Fruit fly (Drosophila melanogaster): Measurements from ENCODE around the gene ATP6AP2.

The ATP6AP2 gene

dm6 chr3R:9229075-9229835, 31.2 kb upstream of the ATP6AP2 start (continued):
- TF ChIP-seq CG6654 (GFP tag; optimal IDR thresholded peaks at IDR 0.05) (peak; percentile 48), Sry-β (GFP tag; optimal IDR thresholded peaks at IDR 0.05) (peak; percentile 29), unc-4 (GFP tag; IDR thresholded peaks at IDR 0.05; ENCODE audit: partially characterized antibody) (no peak), Camta (GFP tag; optimal IDR thresholded peaks at IDR 0.05) (peak; percentile 81), CG4424 (GFP tag; optimal IDR thresholded peaks at IDR 0.05) (peak; percentile 83), bowl (GFP tag; IDR thresholded peaks at IDR 0.05) (no peak), Kr (GFP tag; optimal IDR thresholded peaks at IDR 0.05) (peak; percentile 89), CG11696 (GFP tag; IDR thresholded peaks at IDR 0.05) (0 out of 2 replicates have a peak, but pooled peaks have one; percentile 19), CG2678 (tag; optimal IDR thresholded peaks at IDR 0.05) (peak; percentile 82), CG6175 (GFP tag; IDR thresholded peaks at IDR 0.05) (no peak), CG3281 (GFP tag; optimal IDR thresholded peaks at IDR 0.05) (peak; percentile 65), Opbp (GFP tag; IDR thresholded peaks at IDR 0.05; ENCODE audit: partially characterized antibody) (no peak), CG9876 (GFP tag; optimal IDR thresholded peaks at IDR 0.05) (peak; percentile 77), Myb (GFP tag; optimal IDR thresholded peaks at IDR 0.05) (peak; percentile 52), ken (GFP tag; IDR thresholded peaks at IDR 0.05) (peak; percentile 69; the same call in 2 of the 3 replicates), CG3847 (GFP tag; IDR thresholded peaks at IDR 0.05) (0 out of 2 replicates have a peak, but pooled peaks have one; percentile 33), HHEX (GFP tag; optimal IDR thresholded peaks at IDR 0.05) (peak; percentile 70), CG17912 (GFP tag; optimal IDR thresholded peaks at IDR 0.05) (no peak), ftz-f1 (GFP tag; optimal IDR thresholded peaks at IDR 0.05) (no peak), CG8359 (GFP tag; optimal IDR thresholded peaks at IDR 0.05; ENCODE audit: borderline replicate concordance) (peak; percentile 27), Gug (GFP tag; IDR thresholded peaks at IDR 0.05) (peak; percentile 43; the same call in 2 of the 4 replicates), B-H1 (GFP tag; IDR thresholded peaks at IDR 0.05) (peak; percentile 61), Stat92E (GFP tag; optimal IDR thresholded peaks at IDR 0.05) (peak in 1 of 3 experiments; percentile 25), CG34376 (GFP tag; optimal IDR thresholded peaks at IDR 0.05) (peak; percentile 8), Dp (GFP tag; optimal IDR thresholded peaks at IDR 0.05) (no peak), CG6765 (GFP tag; optimal IDR thresholded peaks at IDR 0.05) (no peak), HLH4C (GFP tag; IDR thresholded peaks at IDR 0.05; ENCODE audit: partially characterized antibody) (no peak), sr (GFP tag; IDR thresholded peaks at IDR 0.05) (no peak), vnd (GFP tag; IDR thresholded peaks at IDR 0.05; ENCODE audit: partially characterized antibody) (no peak), crol (GFP tag; IDR thresholded peaks at IDR 0.05) (peak; percentile 77), tgo (GFP tag; IDR thresholded peaks at IDR 0.05) (peak; percentile 59), gcm2 (GFP tag; optimal IDR thresholded peaks at IDR 0.05) (no peak), Xrp1 (GFP tag; IDR thresholded peaks at IDR 0.05) (peak; percentile 90), jumu (GFP tag; optimal IDR thresholded peaks at IDR 0.05) (peak; percentile 68), GATAe (GFP tag; conservative IDR thresholded peaks at IDR 0.05) (no peak), Xbp1 (GFP tag; optimal IDR thresholded peaks at IDR 0.05) (peak; percentile 81), ci (GFP tag; IDR thresholded peaks at IDR 0.05) (peak; percentile 77; the same call in 2 of the 3 replicates), zfh2 (GFP tag; optimal IDR thresholded peaks at IDR 0.05) (peak; percentile 43), sens-2 (GFP tag; IDR thresholded peaks at IDR 0.05) (peak; percentile 55), Optix (GFP tag; IDR thresholded peaks at IDR 0.05) (no peak; the same call in 2 of the 3 replicates), CG42726 (GFP tag; IDR thresholded peaks at IDR 0.05; ENCODE audit: partially characterized antibody) (no peak), NFAT (GFP tag; IDR thresholded peaks at IDR 0.05) (no peak), Eip74EF (GFP tag; optimal IDR thresholded peaks at IDR 0.05) (peak in 1 of 2 experiments; percentile 58), ssp (GFP tag; IDR thresholded peaks at IDR 0.05) (peak; percentile 42), CG11723 (GFP tag; optimal IDR thresholded peaks at IDR 0.05) (peak; percentile 55), fd96Cb (tag; optimal IDR thresholded peaks at IDR 0.05) (peak; percentile 81), HLH54F (GFP tag; optimal IDR thresholded peaks at IDR 0.05) (peak; percentile 57), pfk (GFP tag; optimal IDR thresholded peaks at IDR 0.05) (peak; percentile 99), br (optimal IDR thresholded peaks at IDR 0.05) (no peak)
